Fruit fly (Drosophila melanogaster) whole organism, wandering third instar larva: ENCODE measurements around the gene Rtca.
A peak's percentile ranks its signal among the peaks of the same experiment; 100 is the strongest.

ENCODE experiments used
- Abd-B ChIP-seq: fragments of >200 bp; optimal IDR thresholded peaks from 2 replicates; lab custom pipeline; 2017; ENCODE audit warnings: missing biosample characterization, missing genetic modification characterization
- CG32264 ChIP-seq: fragments of 200-800 bp; sonication (Bioruptor generic); optimal IDR thresholded peaks from 2 replicates; lab custom pipeline; 2016; ENCODE audit warnings: missing biosample characterization, missing genetic modification characterization
- CG9705 ChIP-seq: fragments of 200-800 bp; sonication (Bioruptor generic); optimal IDR thresholded peaks from 2 replicates; lab custom pipeline; 2018; ENCODE audit warnings: missing biosample characterization, mild to moderate bottlenecking, missing genetic modification characterization
- CrebA ChIP-seq: fragments of 200-800 bp; sonication (Bioruptor generic); optimal IDR thresholded peaks from 2 replicates; lab custom pipeline; 2016; ENCODE audit warnings: missing biosample characterization, mild to moderate bottlenecking, missing genetic modification characterization, borderline replicate concordance
- Dfd ChIP-seq: fragments of >200 bp; optimal IDR thresholded peaks from 2 replicates; lab custom pipeline; 2017; ENCODE audit warnings: missing biosample characterization, missing genetic modification characterization
- Dif ChIP-seq: fragments of 200-275, 200-300 bp; sonication (Bioruptor generic); optimal IDR thresholded peaks from 2 replicates; lab custom pipeline; 2018; ENCODE audit warnings: missing biosample characterization, missing genetic modification characterization; ENCODE audit not compliant: partially characterized antibody
- GATAd ChIP-seq: sonication (Bioruptor generic); optimal IDR thresholded peaks from 2 replicates; lab custom pipeline; 2016; ENCODE audit warnings: missing biosample characterization, missing genetic modification characterization
- HLH106 ChIP-seq: fragments of 200-800 bp; optimal IDR thresholded peaks from 3 replicates; lab custom pipeline; 2019; ENCODE audit warnings: missing biosample characterization, mild to moderate bottlenecking, missing genetic modification characterization, moderate library complexity
- Hnf4 ChIP-seq: fragments of 200-800 bp; sonication (Bioruptor generic); optimal IDR thresholded peaks from 2 replicates; lab custom pipeline; 2016; ENCODE audit warnings: missing biosample characterization, mild to moderate bottlenecking, missing genetic modification characterization
- Hr78 ChIP-seq: fragments of >200 bp; optimal IDR thresholded peaks from 2 replicates; lab custom pipeline; 2017; ENCODE audit warnings: missing biosample characterization, missing genetic modification characterization
- Hr83 ChIP-seq: fragments of 200-300 bp; sonication (Bioruptor generic); optimal IDR thresholded peaks from 2 replicates; lab custom pipeline; 2016; ENCODE audit warnings: missing biosample characterization, mild to moderate bottlenecking, missing genetic modification characterization, moderate library complexity; ENCODE audit not compliant: poor library complexity, severe bottlenecking
- Jra ChIP-seq: sonication (Bioruptor generic); optimal IDR thresholded peaks from 2 replicates; lab custom pipeline; 2016; ENCODE audit warnings: missing biosample characterization, missing genetic modification characterization
- Mio ChIP-seq: sonication (Bioruptor generic); optimal IDR thresholded peaks from 2 replicates; lab custom pipeline; 2016; ENCODE audit warnings: missing biosample characterization, missing genetic modification characterization
- Myc ChIP-seq: fragments of >200 bp; optimal IDR thresholded peaks from 2 replicates; lab custom pipeline; 2017
- N ChIP-seq: fragments of >200 bp; optimal IDR thresholded peaks from 2 replicates; lab custom pipeline; 2018; ENCODE audit warnings: missing biosample characterization, missing external identifiers, missing genetic modification characterization
- OdsH ChIP-seq: fragments of 200-800 bp; sonication (Bioruptor generic); optimal IDR thresholded peaks from 2 replicates; lab custom pipeline; 2016; ENCODE audit warnings: missing biosample characterization, mild to moderate bottlenecking, missing genetic modification characterization
- Rel ChIP-seq, 2 experiments: fragments of 200-800 bp; sonication (Bioruptor generic) in 1 of 2; optimal IDR thresholded peaks; 2 replicates in 1 of 2; 3 replicates in 1 of 2; lab custom pipeline; 2016 to 2019; ENCODE audit warnings: mild to moderate bottlenecking in 2 of 2, missing biosample characterization in 2 of 2, missing genetic modification characterization in 2 of 2, moderate library complexity in 1 of 2
- Sp1 ChIP-seq: fragments of 200-800 bp; sonication (Bioruptor generic); optimal IDR thresholded peaks from 3 replicates; lab custom pipeline; 2019; ENCODE audit warnings: missing biosample characterization, mild to moderate bottlenecking, missing genetic modification characterization, moderate library complexity
- Vsx2 ChIP-seq: fragments of 200-300, 225-300 bp; sonication (Bioruptor generic); optimal IDR thresholded peaks from 2 replicates; lab custom pipeline; 2018; ENCODE audit warnings: missing biosample characterization, missing genetic modification characterization; ENCODE audit not compliant: partially characterized antibody
- br ChIP-seq: fragments of 200-800 bp; sonication (Bioruptor generic); optimal IDR thresholded peaks from 2 replicates; lab custom pipeline; 2016; ENCODE audit warnings: missing biosample characterization, missing genetic modification characterization
- brk ChIP-seq: fragments of 200-800 bp; sonication (Bioruptor generic); optimal IDR thresholded peaks from 2 replicates; lab custom pipeline; 2016; ENCODE audit warnings: missing biosample characterization, mild to moderate bottlenecking, missing genetic modification characterization
- dl ChIP-seq, 2 experiments: fragments of 175-275, 200-275 bp in 1 of 2; fragments of 200-275 bp in 1 of 2; sonication (Bioruptor generic); optimal IDR thresholded peaks; lab custom pipeline; 2018; ENCODE audit warnings: mild to moderate bottlenecking in 2 of 2, missing biosample characterization in 2 of 2, missing genetic modification characterization in 2 of 2, moderate library complexity in 2 of 2; ENCODE audit not compliant: partially characterized antibody in 2 of 2, insufficient read depth in 1 of 2
- dmrt93B ChIP-seq: fragments of 200-800 bp; sonication (Bioruptor generic); optimal IDR thresholded peaks from 2 replicates; lab custom pipeline; 2018; ENCODE audit warnings: missing biosample characterization, mild to moderate bottlenecking, missing genetic modification characterization
- dsf ChIP-seq: sonication (Bioruptor generic); optimal IDR thresholded peaks from 2 replicates; lab custom pipeline; 2016; ENCODE audit warnings: missing biosample characterization, missing genetic modification characterization, borderline replicate concordance
- ey ChIP-seq: fragments of 200-800 bp; sonication (Bioruptor generic); optimal IDR thresholded peaks from 2 replicates; lab custom pipeline; 2016; ENCODE audit warnings: missing biosample characterization, missing genetic modification characterization
- foxo ChIP-seq, 2 experiments: fragments of 200-800 bp; sonication (Bioruptor generic); optimal IDR thresholded peaks; 2 replicates in 1 of 2; 3 replicates in 1 of 2; lab custom pipeline; 2016 to 2017; ENCODE audit warnings: missing biosample characterization in 2 of 2, missing genetic modification characterization in 2 of 2
- fru ChIP-seq: fragments of 200-800 bp; sonication (Bioruptor generic); optimal IDR thresholded peaks from 3 replicates; lab custom pipeline; 2016; ENCODE audit warnings: missing biosample characterization, mild to moderate bottlenecking, missing genetic modification characterization
- h ChIP-seq: fragments of 200-800 bp; sonication (Bioruptor generic); optimal IDR thresholded peaks from 3 replicates; lab custom pipeline; 2016; ENCODE audit warnings: missing biosample characterization, mild to moderate bottlenecking, missing genetic modification characterization
- jim ChIP-seq: fragments of 175-275, 200-325 bp; sonication (Bioruptor generic); optimal IDR thresholded peaks from 2 replicates; lab custom pipeline; 2016; ENCODE audit warnings: missing biosample characterization, mild to moderate bottlenecking, missing genetic modification characterization
- lola ChIP-seq: fragments of >200 bp; optimal IDR thresholded peaks from 2 replicates; lab custom pipeline; 2017; ENCODE audit warnings: missing biosample characterization, missing genetic modification characterization
- pan ChIP-seq: fragments of >200 bp; optimal IDR thresholded peaks from 2 replicates; lab custom pipeline; 2017
- psq ChIP-seq: fragments of 200-800 bp; sonication (Bioruptor generic); optimal IDR thresholded peaks from 3 replicates; lab custom pipeline; 2017; ENCODE audit warnings: missing biosample characterization, mild to moderate bottlenecking, missing genetic modification characterization, moderate library complexity
- rgr ChIP-seq: fragments of 200-800 bp; sonication (Bioruptor generic); optimal IDR thresholded peaks from 3 replicates; lab custom pipeline; 2016; ENCODE audit warnings: missing biosample characterization, mild to moderate bottlenecking, missing genetic modification characterization
- sage ChIP-seq: fragments of 200-800 bp; sonication (Bioruptor generic); optimal IDR thresholded peaks from 2 replicates; lab custom pipeline; 2016; ENCODE audit warnings: missing biosample characterization, mild to moderate bottlenecking, missing genetic modification characterization
- sv ChIP-seq: fragments of 200-800 bp; sonication (Bioruptor generic); optimal IDR thresholded peaks from 3 replicates; lab custom pipeline; 2016; ENCODE audit warnings: missing biosample characterization, missing genetic modification characterization
- tai ChIP-seq: sonication (Bioruptor generic); optimal IDR thresholded peaks from 2 replicates; lab custom pipeline; 2016; ENCODE audit warnings: missing biosample characterization, missing genetic modification characterization
- usp ChIP-seq: fragments of >200 bp; optimal IDR thresholded peaks from 2 replicates; lab custom pipeline; 2017; ENCODE audit warnings: missing biosample characterization, missing genetic modification characterization
- woc ChIP-seq: sonication (Bioruptor generic); optimal IDR thresholded peaks from 2 replicates; lab custom pipeline; 2016; ENCODE audit warnings: missing biosample characterization, mild to moderate bottlenecking, missing genetic modification characterization

Rtca gene

DNA sequence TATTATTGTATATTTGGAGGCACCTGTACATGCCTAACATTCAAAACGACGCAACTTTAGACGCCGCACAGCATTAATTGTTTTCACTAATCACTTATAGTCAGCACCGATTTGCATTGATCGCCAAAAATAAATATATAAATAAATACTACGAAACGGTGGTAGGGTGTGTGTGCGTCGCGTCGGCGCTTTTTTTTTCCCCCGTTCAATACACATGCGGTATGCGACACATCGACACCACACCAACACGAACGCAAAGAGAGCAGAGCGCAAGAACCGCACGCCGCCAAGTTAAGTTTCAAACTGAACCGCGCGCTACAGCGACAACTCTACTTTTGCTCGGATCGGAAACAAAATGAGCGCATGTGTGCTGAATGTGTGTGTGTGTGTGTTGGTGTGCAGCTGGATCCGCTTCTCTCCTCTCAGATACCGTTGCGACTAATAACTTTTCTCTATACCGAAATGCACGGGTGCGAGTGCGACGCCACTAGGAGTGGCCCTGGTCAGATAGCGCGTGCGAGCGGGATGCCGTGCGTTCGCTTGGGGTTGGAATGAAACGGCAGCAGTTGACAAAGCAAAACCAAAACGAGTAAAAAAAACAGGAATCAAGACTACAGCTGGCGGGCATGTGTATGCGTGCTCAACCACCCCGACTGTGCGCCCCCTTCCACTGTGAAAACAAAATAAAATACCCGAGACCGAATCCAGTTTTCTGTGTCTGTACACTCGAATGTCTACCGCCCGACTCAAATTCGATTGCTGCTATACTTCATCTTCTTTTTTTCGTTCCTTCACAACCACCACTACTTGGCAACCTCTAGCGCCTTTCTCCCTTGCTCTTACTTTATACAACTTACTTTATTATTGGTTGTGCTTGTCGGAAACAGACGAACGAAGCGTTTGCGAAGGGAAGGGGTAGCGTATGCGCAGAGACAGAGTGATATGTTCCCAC, 51.1 kb downstream of the Rtca start, which contains the start of gene ph-d:
TSS of gene ph-d (minus strand) at position 274 of the 952 bp plus-strand sequence.
- TF ChIP-seq psq (GFP tag; lab: Kevin White, UChicago) (no peak), GATAd (GFP tag; lab: Kevin White, UChicago) (no peak), Jra (peak; percentile 77), rgr (GFP tag; lab: Kevin White, UChicago) (peak; percentile 44), woc (GFP tag; lab: Kevin White, UChicago) (peak; percentile 70), Dif (GFP tag; lab: Kevin White, UChicago) (peak; percentile 90), dmrt93B (GFP tag; lab: Kevin White, UChicago) (peak; percentile 26), CG32264 (no peak), jim (peak; percentile 100), CrebA (GFP tag; lab: Kevin White, UChicago) (no peak), Hnf4 (GFP tag; lab: Kevin White, UChicago) (peak; percentile 75), lola (GFP tag; lab: Kevin White, UChicago) (no peak), usp (no peak), Dfd (GFP tag; lab: Kevin White, UChicago) (no peak), Sp1 (GFP tag; lab: Kevin White, UChicago) (peak; percentile 80), N (peak; percentile 30), dl (GFP tag; optimal IDR thresholded peaks at IDR 0.05; lab: Kevin White, UChicago; ENCODE audit: insufficient read depth in 1 of 2, partially characterized antibody in 2 of 2) (peak in 1 of 2 experiments; percentile 56), foxo (GFP tag; optimal IDR thresholded peaks at IDR 0.05; lab: Kevin White, UChicago) (peak; percentile 19 to 64), OdsH (GFP tag; lab: Kevin White, UChicago) (peak; percentile 33), h (GFP tag; lab: Kevin White, UChicago) (peak; percentile 19), Abd-B (GFP tag; lab: Kevin White, UChicago) (no peak), sv (GFP tag; lab: Kevin White, UChicago) (peak; percentile 34), pan (no peak), dsf (GFP tag; lab: Kevin White, UChicago) (peak; percentile 16), Hr78 (no peak), fru (GFP tag; lab: Kevin White, UChicago) (peak; percentile 34), Vsx2 (GFP tag; lab: Kevin White, UChicago) (peak; percentile 68), brk (GFP tag; lab: Kevin White, UChicago) (peak; percentile 65), ey (GFP tag; lab: Kevin White, UChicago) (peak; percentile 36), HLH106 (tag; lab: Kevin White, UChicago) (peak; percentile 23), sage (peak; percentile 11), Rel (GFP tag; optimal IDR thresholded peaks at IDR 0.05; lab: Kevin White, UChicago) (no peak), Rel (tag; optimal IDR thresholded peaks at IDR 0.05; lab: Kevin White, UChicago) (peak; percentile 88), tai (peak; percentile 76), Hr83 (GFP tag; lab: Kevin White, UChicago) (peak; percentile 69), br (peak; percentile 65), Myc (lab: Kevin White, UChicago) (no peak), CG9705 (GFP tag; lab: Kevin White, UChicago) (peak; percentile 24), Mio (GFP tag; lab: Kevin White, UChicago) (no peak)
